Fruit fly (Drosophila melanogaster) whole organism, prepupa: Measurements from ENCODE around the gene CG10962.

Source experiments
- Blimp-1 ChIP-seq: fragments of 200-800 bp; sonication (Bioruptor generic); optimal IDR thresholded peaks from 3 replicates; lab custom pipeline; 2017; ENCODE audit warnings: missing biosample characterization, missing genetic modification characterization, mild to moderate bottlenecking, moderate library complexity, missing genetic modification reagents
- CG10631 ChIP-seq: fragments of 200-800 bp; sonication (Bioruptor generic); optimal IDR thresholded peaks from 2 replicates; lab custom pipeline; 2016; ENCODE audit warnings: missing biosample characterization, missing genetic modification characterization
- CG10669 ChIP-seq: fragments of 200-800 bp; sonication (Bioruptor generic); optimal IDR thresholded peaks from 3 replicates; lab custom pipeline; 2018; ENCODE audit warnings: missing biosample characterization, mild to moderate bottlenecking, missing genetic modification characterization, moderate library complexity
- CG11902 ChIP-seq: fragments of 200-800 bp; sonication (Bioruptor generic); optimal IDR thresholded peaks from 3 replicates; lab custom pipeline; 2016; ENCODE audit warnings: missing biosample characterization, missing genetic modification characterization
- CG16779 ChIP-seq: fragments of 200-800 bp; sonication (Bioruptor generic); optimal IDR thresholded peaks from 3 replicates; lab custom pipeline; 2017; ENCODE audit warnings: missing biosample characterization, mild to moderate bottlenecking, missing genetic modification characterization
- CG3032 ChIP-seq: fragments of 200-800 bp; optimal IDR thresholded peaks from 2 replicates; lab custom pipeline; 2019; ENCODE audit warnings: missing biosample characterization, mild to moderate bottlenecking, missing genetic modification characterization, moderate library complexity
- CG31627 ChIP-seq: fragments of 200-800 bp; sonication (Bioruptor generic); optimal IDR thresholded peaks from 3 replicates; lab custom pipeline; 2016; ENCODE audit warnings: missing biosample characterization, missing genetic modification characterization
- CG32006 ChIP-seq: fragments of 200-800 bp; sonication (Bioruptor generic); optimal IDR thresholded peaks from 3 replicates; lab custom pipeline; 2017; ENCODE audit warnings: missing biosample characterization, mild to moderate bottlenecking, missing genetic modification characterization
- CG34406 ChIP-seq: fragments of 200-800 bp; sonication (Bioruptor generic); optimal IDR thresholded peaks from 3 replicates; lab custom pipeline; 2016; ENCODE audit warnings: missing biosample characterization, missing genetic modification characterization
- CG3919 ChIP-seq: fragments of 200-800 bp; sonication (Bioruptor generic); optimal IDR thresholded peaks from 3 replicates; lab custom pipeline; 2016; ENCODE audit warnings: missing biosample characterization, missing genetic modification characterization
- CG4318 ChIP-seq: fragments of 200-800 bp; sonication (Bioruptor generic); optimal IDR thresholded peaks from 3 replicates; lab custom pipeline; 2017; ENCODE audit warnings: missing biosample characterization, mild to moderate bottlenecking, missing genetic modification characterization
- CG6163 ChIP-seq: fragments of 200-800 bp; sonication (Bioruptor generic); IDR thresholded peaks from 3 replicates; pipeline ENCODE4 v1.3.6; 2022; ENCODE audit warnings: missing biosample characterization, missing genetic modification characterization
- CG6276 ChIP-seq: fragments of 200-800 bp; sonication (Bioruptor generic); optimal IDR thresholded peaks from 2 replicates; lab custom pipeline; 2017; ENCODE audit warnings: missing biosample characterization, mild to moderate bottlenecking, missing genetic modification characterization
- CG6792 ChIP-seq: fragments of 200-800 bp; sonication (Bioruptor generic); optimal IDR thresholded peaks from 3 replicates; lab custom pipeline; 2016; ENCODE audit warnings: missing biosample characterization, missing genetic modification characterization
- CG6808 ChIP-seq: fragments of 200-800 bp; sonication (Bioruptor generic); optimal IDR thresholded peaks from 3 replicates; lab custom pipeline; 2017; ENCODE audit warnings: missing biosample characterization, missing genetic modification characterization, mild to moderate bottlenecking, moderate library complexity, missing genetic modification reagents
- CG7368 ChIP-seq: fragments of 200-800 bp; sonication (Bioruptor generic); optimal IDR thresholded peaks from 3 replicates; lab custom pipeline; 2016; ENCODE audit warnings: missing biosample characterization, missing genetic modification characterization
- CG8119 ChIP-seq: fragments of 200-800 bp; sonication (Bioruptor generic); IDR thresholded peaks from 3 replicates; pipeline ENCODE4 v1.3.6; 2022; ENCODE audit warnings: missing biosample characterization, missing genetic modification characterization
- CG8319 ChIP-seq: fragments of 200-800 bp; sonication (Bioruptor generic); optimal IDR thresholded peaks from 3 replicates; lab custom pipeline; 2016; ENCODE audit warnings: missing biosample characterization, missing genetic modification characterization
- CG8632 ChIP-seq: fragments of 200-800 bp; sonication (Bioruptor generic); optimal IDR thresholded peaks from 3 replicates; lab custom pipeline; 2016; ENCODE audit warnings: missing biosample characterization, missing genetic modification characterization
- CG9139 ChIP-seq: fragments of 200-800 bp; sonication (Bioruptor generic); optimal IDR thresholded peaks from 3 replicates; lab custom pipeline; 2017; ENCODE audit warnings: missing biosample characterization, mild to moderate bottlenecking, missing genetic modification characterization
- Eip75B ChIP-seq: fragments of 200-800 bp; sonication (Bioruptor generic); optimal IDR thresholded peaks from 3 replicates; lab custom pipeline; 2016; ENCODE audit warnings: missing biosample characterization, missing genetic modification characterization
- Eip78C ChIP-seq: fragments of 200-800 bp; sonication (Bioruptor generic); peaks from one replicate; lab custom pipeline; 2016; ENCODE audit warnings: missing biosample characterization, missing genetic modification characterization
- Eip93F ChIP-seq: fragments of 200-800 bp; sonication (Bioruptor generic); optimal IDR thresholded peaks from 2 replicates; lab custom pipeline; 2016; ENCODE audit warnings: missing biosample characterization, mild to moderate bottlenecking, missing genetic modification characterization
- Ets21C ChIP-seq: fragments of 200-800 bp; sonication (Bioruptor generic); optimal IDR thresholded peaks from 3 replicates; lab custom pipeline; 2016; ENCODE audit warnings: missing biosample characterization, missing genetic modification characterization
- Ets96B ChIP-seq: fragments of 200-800 bp; optimal IDR thresholded peaks from 2 replicates; lab custom pipeline; 2019; ENCODE audit warnings: missing biosample characterization, mild to moderate bottlenecking, missing genetic modification characterization, moderate library complexity
- Gug ChIP-seq: fragments of 200-800 bp; sonication (Bioruptor generic); IDR thresholded peaks from 2 replicates; pipeline ENCODE4 v1.3.6; 2022; ENCODE audit warnings: missing biosample characterization, missing genetic modification characterization
- Hr38 ChIP-seq: sonication (Bioruptor generic); optimal IDR thresholded peaks from 2 replicates; lab custom pipeline; 2016; ENCODE audit warnings: missing biosample characterization, missing genetic modification characterization
- Hr39 ChIP-seq: fragments of 200-800 bp; sonication (Bioruptor generic); optimal IDR thresholded peaks from 2 replicates; lab custom pipeline; 2016; ENCODE audit warnings: missing biosample characterization, missing genetic modification characterization
- Hr4 ChIP-seq: fragments of 200-800 bp; sonication (Bioruptor generic); optimal IDR thresholded peaks from 3 replicates; lab custom pipeline; 2016; ENCODE audit warnings: missing biosample characterization, missing genetic modification characterization
- Lpt ChIP-seq: fragments of 200-800 bp; sonication (Bioruptor generic); optimal IDR thresholded peaks from 3 replicates; lab custom pipeline; 2016; ENCODE audit warnings: missing biosample characterization, missing genetic modification characterization
- Met ChIP-seq: fragments of 200-800 bp; sonication (Bioruptor generic); optimal IDR thresholded peaks from 3 replicates; lab custom pipeline; 2016; ENCODE audit warnings: missing biosample characterization, missing genetic modification characterization
- OdsH ChIP-seq: fragments of 200-800 bp; sonication (Bioruptor generic); optimal IDR thresholded peaks from 3 replicates; lab custom pipeline; 2016; ENCODE audit warnings: missing biosample characterization, missing genetic modification characterization
- Smox ChIP-seq: fragments of 200-800 bp; sonication (Bioruptor generic); optimal IDR thresholded peaks from 3 replicates; lab custom pipeline; 2016; ENCODE audit warnings: missing biosample characterization, missing genetic modification characterization
- Sox102F ChIP-seq: fragments of 200-800 bp; sonication (Bioruptor generic); optimal IDR thresholded peaks from 2 replicates; lab custom pipeline; 2016; ENCODE audit warnings: missing biosample characterization, mild to moderate bottlenecking, missing genetic modification characterization
- Sox14 ChIP-seq: fragments of 200-800 bp; sonication (Bioruptor generic); optimal IDR thresholded peaks from 3 replicates; lab custom pipeline; 2016; ENCODE audit warnings: missing biosample characterization, missing genetic modification characterization
- Sox15 ChIP-seq: fragments of 200-800 bp; sonication (Bioruptor generic); optimal IDR thresholded peaks from 3 replicates; lab custom pipeline; 2016; ENCODE audit warnings: missing biosample characterization, missing genetic modification characterization
- acj6 ChIP-seq: fragments of 200-800 bp; sonication (Bioruptor generic); optimal IDR thresholded peaks from 3 replicates; lab custom pipeline; 2016; ENCODE audit warnings: missing biosample characterization, missing genetic modification characterization
- cyc ChIP-seq: fragments of 200-800 bp; sonication (Bioruptor generic); optimal IDR thresholded peaks from 3 replicates; lab custom pipeline; 2016; ENCODE audit warnings: missing biosample characterization, missing genetic modification characterization
- dac ChIP-seq: fragments of 200-800 bp; sonication (Bioruptor generic); optimal IDR thresholded peaks from 2 replicates; lab custom pipeline; 2017; ENCODE audit warnings: missing biosample characterization, mild to moderate bottlenecking, missing genetic modification characterization
- dsx ChIP-seq: fragments of 200-800 bp; optimal IDR thresholded peaks from 3 replicates; lab custom pipeline; 2019; ENCODE audit warnings: missing biosample characterization, mild to moderate bottlenecking, missing genetic modification characterization, moderate library complexity; ENCODE audit not compliant: poor library complexity, severe bottlenecking
- eg ChIP-seq: fragments of 200-800 bp; sonication (Bioruptor generic); IDR thresholded peaks from 3 replicates; pipeline ENCODE4 v1.3.6; 2022; ENCODE audit warnings: missing biosample characterization, missing genetic modification characterization
- esn ChIP-seq: fragments of 200-800 bp; sonication (Bioruptor generic); optimal IDR thresholded peaks from 2 replicates; lab custom pipeline; 2016; ENCODE audit warnings: missing biosample characterization, mild to moderate bottlenecking, missing genetic modification characterization, moderate library complexity
- fd85E ChIP-seq: fragments of 200-800 bp; sonication (Bioruptor generic); optimal IDR thresholded peaks from 3 replicates; lab custom pipeline; 2016; ENCODE audit warnings: missing biosample characterization, missing genetic modification characterization
- fkh ChIP-seq: fragments of 200-800 bp; sonication (Bioruptor generic); optimal IDR thresholded peaks from 3 replicates; lab custom pipeline; 2017; ENCODE audit warnings: missing biosample characterization, mild to moderate bottlenecking, missing genetic modification characterization, moderate library complexity
- lz ChIP-seq: fragments of 200-800 bp; sonication (Bioruptor generic); optimal IDR thresholded peaks from 3 replicates; lab custom pipeline; 2016; ENCODE audit warnings: missing biosample characterization, missing genetic modification characterization
- pdm3 ChIP-seq: fragments of 200-800 bp; sonication (Bioruptor generic); optimal IDR thresholded peaks from 3 replicates; lab custom pipeline; 2016; ENCODE audit warnings: missing biosample characterization, missing genetic modification characterization
- salr ChIP-seq, 2 experiments: fragments of 200-800 bp; sonication (Bioruptor generic); optimal IDR thresholded peaks; 3 replicates each; lab custom pipeline; 2016 to 2018; ENCODE audit warnings: missing biosample characterization in 2 of 2, missing genetic modification characterization in 2 of 2, mild to moderate bottlenecking in 1 of 2
- spab ChIP-seq: fragments of 200-800 bp; sonication (Bioruptor generic); optimal IDR thresholded peaks from 2 replicates; lab custom pipeline; 2017; ENCODE audit warnings: missing biosample characterization, mild to moderate bottlenecking, missing genetic modification characterization, missing genetic modification reagents
- ss ChIP-seq, 2 experiments: fragments of 200-800 bp; sonication (Bioruptor generic); optimal IDR thresholded peaks; 2 replicates in 1 of 2; 3 replicates in 1 of 2; lab custom pipeline; 2017 to 2018; ENCODE audit warnings: mild to moderate bottlenecking in 2 of 2, missing biosample characterization in 2 of 2, missing genetic modification characterization in 2 of 2, moderate library complexity in 1 of 2
- svp ChIP-seq: fragments of 200-800 bp; sonication (Bioruptor generic); peaks from one replicate; lab custom pipeline; 2016; ENCODE audit warnings: missing biosample characterization, missing genetic modification characterization
- topi ChIP-seq: fragments of 200-800 bp; sonication (Bioruptor generic); optimal IDR thresholded peaks from 3 replicates; lab custom pipeline; 2016; ENCODE audit warnings: missing biosample characterization, missing genetic modification characterization
- vri ChIP-seq: fragments of 200-800 bp; sonication (Bioruptor generic); optimal IDR thresholded peaks from 3 replicates; lab custom pipeline; 2016; ENCODE audit warnings: missing biosample characterization, mild to moderate bottlenecking, missing genetic modification characterization

CG10962 gene

DNA sequence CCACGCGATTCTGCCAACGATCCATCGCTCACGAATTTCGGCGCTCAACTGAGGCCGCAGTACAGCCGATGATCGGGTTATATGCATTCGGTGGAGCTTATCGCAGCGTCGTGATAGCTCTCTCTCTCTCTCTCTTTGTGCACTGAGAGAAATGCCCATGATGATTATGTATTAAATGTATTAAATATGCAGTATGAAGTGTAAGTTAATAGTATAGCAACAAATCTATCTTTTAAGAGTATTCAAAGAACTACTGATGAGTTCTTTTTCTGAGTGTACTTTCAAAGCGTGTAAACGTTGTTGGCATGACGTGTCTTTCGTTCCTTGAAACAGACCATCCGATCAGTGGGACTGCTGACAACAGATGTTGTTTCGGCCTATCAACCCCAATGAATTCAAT lies at the start of gene CG10962:
Gene CG10962, minus strand, starts transcription at position 53 of the 400 bp plus-strand sequence.
- peak; percentile 69 for TF ChIP-seq eg
- TF ChIP-seq CG8632 (GFP tag; lab: Kevin White, UChicago), result peak; percentile 73
- peak; percentile 91 for TF ChIP-seq CG31627
- TF ChIP-seq CG11902 (GFP tag; lab: Kevin White, UChicago), result peak; percentile 73
- TF ChIP-seq OdsH, result peak; percentile 76
- TF ChIP-seq topi (GFP tag; lab: Kevin White, UChicago), result peak; percentile 91
- TF ChIP-seq CG34406, result peak; percentile 79
- TF ChIP-seq CG32006 (GFP tag; lab: Kevin White, UChicago), result peak; percentile 63
- peak; percentile 87 for TF ChIP-seq Smox
- TF ChIP-seq vri (GFP tag; lab: Kevin White, UChicago), result peak; percentile 86
- peak; percentile 40 for TF ChIP-seq CG9139 (GFP tag; lab: Kevin White, UChicago)
- peak; percentile 92 for TF ChIP-seq esn (GFP tag; lab: Kevin White, UChicago)
- TF ChIP-seq CG8319 (GFP tag; lab: Kevin White, UChicago), result peak; percentile 63
- peak; percentile 77 for TF ChIP-seq dsx
- peak; percentile 76 for TF ChIP-seq Eip93F (GFP tag; lab: Kevin White, UChicago)
- TF ChIP-seq Sox15, result peak; percentile 69
- no peak for TF ChIP-seq fkh (GFP tag; lab: Kevin White, UChicago)
- TF ChIP-seq CG16779 (tag; lab: Kevin White, UChicago), result peak; percentile 49
- peak; percentile 89 for TF ChIP-seq lz (GFP tag; lab: Kevin White, UChicago)
- TF ChIP-seq svp (GFP tag; lab: Kevin White, UChicago), result peak; percentile 99
- TF ChIP-seq spab (GFP tag; lab: Kevin White, UChicago), result peak; percentile 55
- peak; percentile 30 for TF ChIP-seq CG4318
- peak; percentile 87 for TF ChIP-seq Eip75B
- TF ChIP-seq pdm3, result peak; percentile 80
- peak; percentile 76 for TF ChIP-seq acj6 (GFP tag; lab: Kevin White, UChicago)
- peak; percentile 84 for TF ChIP-seq CG6792 (GFP tag; lab: Kevin White, UChicago)
- peak; percentile 60 for TF ChIP-seq Gug (GFP tag; lab: Robert Waterston, UW)
- TF ChIP-seq CG6163 (GFP tag; lab: Robert Waterston, UW), result peak; percentile 92
- peak; percentile 42 to 84 for TF ChIP-seq ss (GFP tag; optimal IDR thresholded peaks at IDR 0.05; lab: Kevin White, UChicago)
- TF ChIP-seq dac (GFP tag; lab: Kevin White, UChicago), result no peak
- TF ChIP-seq CG7368, result peak; percentile 77
- TF ChIP-seq Sox102F (GFP tag; lab: Kevin White, UChicago), result peak; percentile 88
- peak; percentile 68 for TF ChIP-seq CG10631
- TF ChIP-seq Hr38 (GFP tag; lab: Kevin White, UChicago), result no peak
- peak; percentile 86 for TF ChIP-seq Sox14
- peak; percentile 91 for TF ChIP-seq Met (GFP tag; lab: Kevin White, UChicago)
- TF ChIP-seq Hr39 (GFP tag; lab: Kevin White, UChicago), result peak; percentile 87
- peak; percentile 73 for TF ChIP-seq Blimp-1
- peak; percentile 45 for TF ChIP-seq fd85E (GFP tag; lab: Kevin White, UChicago)
- peak in 1 of 2 experiments; percentile 47 for TF ChIP-seq salr (GFP tag; optimal IDR thresholded peaks at IDR 0.05; lab: Kevin White, UChicago)
- TF ChIP-seq Lpt (GFP tag; lab: Kevin White, UChicago), result peak; percentile 33
- TF ChIP-seq Ets96B, result peak; percentile 58
- TF ChIP-seq Eip78C (GFP tag; lab: Kevin White, UChicago), result peak; percentile 97
- TF ChIP-seq CG3032, result peak; percentile 70
- TF ChIP-seq Hr4 (GFP tag; lab: Kevin White, UChicago), result peak; percentile 74
- TF ChIP-seq CG6276 (GFP tag; lab: Kevin White, UChicago), result peak; percentile 26
- TF ChIP-seq CG6808 (GFP tag; lab: Kevin White, UChicago), result peak; percentile 51
- peak; percentile 74 for TF ChIP-seq CG10669 (GFP tag; lab: Kevin White, UChicago)
- TF ChIP-seq CG3919 (GFP tag; lab: Kevin White, UChicago), result peak; percentile 76
- TF ChIP-seq cyc, result peak; percentile 89
- TF ChIP-seq Ets21C (GFP tag; lab: Kevin White, UChicago), result peak; percentile 78
- TF ChIP-seq CG8119 (GFP tag; lab: Robert Waterston, UW), result peak; percentile 70
